Worm (Caenorhabditis elegans): ENCODE results near the gene asp-3.

Gene asp-3

DNA sequence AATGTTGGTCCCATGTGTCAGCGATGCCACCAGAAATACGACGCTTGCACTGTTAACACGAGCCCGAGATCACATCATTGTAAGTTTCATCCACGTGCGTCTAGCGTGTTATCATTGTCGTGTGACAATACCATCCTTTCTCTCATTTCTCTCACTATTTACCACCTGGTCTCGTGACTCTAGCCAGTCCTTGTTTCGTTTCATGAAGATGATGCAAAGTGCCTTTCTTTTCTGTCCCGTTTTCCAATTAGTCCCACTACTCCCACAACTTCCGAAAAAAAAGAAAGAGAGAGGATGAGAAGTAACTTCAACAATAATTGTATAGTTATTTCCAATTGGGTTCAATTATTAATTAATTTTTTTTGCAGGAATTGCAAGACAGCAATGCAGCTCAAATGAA, 48.0 kb upstream of the asp-3 start (continued):
- TF ChIP-seq dpl-1 (GFP tag; optimal IDR thresholded peaks at IDR 0.05) (peak; percentile 33 to 48 (median 35)), ceh-88 (GFP tag; IDR thresholded peaks at IDR 0.05) (peak; percentile 66; the same call in 1 of the 2 replicates), C04F5.9 (tag; optimal IDR thresholded peaks at IDR 0.05) (peak; percentile 48), pqm-1 (tag; optimal IDR thresholded peaks at IDR 0.05) (no peak), jun-1 (tag; optimal IDR thresholded peaks at IDR 0.05) (peak; percentile 75), mab-9 (GFP tag; IDR thresholded peaks at IDR 0.05) (no peak; the same call in 1 of the 2 replicates), ama-1 (optimal IDR thresholded peaks at IDR 0.05) (peak; percentile 97), sup-37 (GFP tag; optimal IDR thresholded peaks at IDR 0.05) (peak; percentile 31), tbx-2 (tag; optimal IDR thresholded peaks at IDR 0.05) (peak; percentile 70), nhr-12 (tag; optimal IDR thresholded peaks at IDR 0.05) (no peak), aha-1 (tag; optimal IDR thresholded peaks at IDR 0.05) (peak; percentile 23), alr-1 (tag; optimal IDR thresholded peaks at IDR 0.05; ENCODE audit: borderline replicate concordance) (no peak), grh-1 (GFP tag; IDR thresholded peaks at IDR 0.05) (peak; percentile 64), sptf-1 (tag; optimal IDR thresholded peaks at IDR 0.05) (no peak), aly-2 (tag; optimal IDR thresholded peaks at IDR 0.05) (peak; percentile 12), nhr-20 (tag; optimal IDR thresholded peaks at IDR 0.05) (peak; percentile 89), nhr-47 (tag; optimal IDR thresholded peaks at IDR 0.05) (peak; percentile 77), mef-2 (tag; optimal IDR thresholded peaks at IDR 0.05) (no peak), ceh-8 (GFP tag; optimal IDR thresholded peaks at IDR 0.05) (peak; percentile 0), C16A3.4 (tag; optimal IDR thresholded peaks at IDR 0.05) (peak; percentile 34), unc-30 (tag; optimal IDR thresholded peaks at IDR 0.05) (no peak), fkh-4 (tag; optimal IDR thresholded peaks at IDR 0.05; ENCODE audit: borderline replicate concordance) (no peak), efl-1 (optimal IDR thresholded peaks at IDR 0.05) (peak; percentile 38 to 42), efl-1 (GFP tag; optimal IDR thresholded peaks at IDR 0.05 in 1 of 2) (peak; percentile 14 to 95), rnt-1 (tag; optimal IDR thresholded peaks at IDR 0.05) (peak; percentile 92), unc-62 (GFP tag; optimal IDR thresholded peaks at IDR 0.05) (no peak), mep-1 (tag; optimal IDR thresholded peaks at IDR 0.05) (peak; percentile 77), hlh-4 (tag; optimal IDR thresholded peaks at IDR 0.05) (no peak), ztf-11 (tag; optimal IDR thresholded peaks at IDR 0.05) (no peak), dsc-1 (tag; optimal IDR thresholded peaks at IDR 0.05) (peak; percentile 13), ceh-82 (tag; optimal IDR thresholded peaks at IDR 0.05) (peak in 2 of 3 experiments; percentile 18 to 44), hlh-17 (GFP tag; optimal IDR thresholded peaks at IDR 0.05; ENCODE audit: borderline replicate concordance) (no peak)

DNA sequence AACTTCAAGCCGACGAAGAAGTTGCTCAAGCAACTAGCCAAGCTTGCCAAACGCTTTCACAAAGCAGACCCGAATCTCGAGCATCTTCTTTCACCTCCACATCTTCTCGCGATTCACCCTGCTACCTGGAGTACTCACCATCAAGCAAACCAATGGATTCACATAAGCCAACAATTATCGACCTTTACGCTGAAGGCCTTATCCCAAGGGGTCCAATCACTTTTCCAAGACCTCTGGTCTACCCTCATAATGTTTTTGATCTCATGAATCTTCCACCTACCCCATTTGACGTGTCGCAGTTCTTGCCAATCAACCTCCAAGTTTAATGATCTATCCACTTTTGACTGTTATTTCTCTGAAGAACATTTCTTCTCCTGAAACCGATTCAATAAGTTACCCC, 47.5 kb upstream of the asp-3 start:
- TF ChIP-seq unc-130 (tag; optimal IDR thresholded peaks at IDR 0.05) = no peak
- TF ChIP-seq rnt-1 (tag; optimal IDR thresholded peaks at IDR 0.05) = peak; percentile 1
- TF ChIP-seq ceh-88 (GFP tag; IDR thresholded peaks at IDR 0.05) = 0 out of 2 replicates have a peak, but pooled peaks have one; percentile 2

DNA sequence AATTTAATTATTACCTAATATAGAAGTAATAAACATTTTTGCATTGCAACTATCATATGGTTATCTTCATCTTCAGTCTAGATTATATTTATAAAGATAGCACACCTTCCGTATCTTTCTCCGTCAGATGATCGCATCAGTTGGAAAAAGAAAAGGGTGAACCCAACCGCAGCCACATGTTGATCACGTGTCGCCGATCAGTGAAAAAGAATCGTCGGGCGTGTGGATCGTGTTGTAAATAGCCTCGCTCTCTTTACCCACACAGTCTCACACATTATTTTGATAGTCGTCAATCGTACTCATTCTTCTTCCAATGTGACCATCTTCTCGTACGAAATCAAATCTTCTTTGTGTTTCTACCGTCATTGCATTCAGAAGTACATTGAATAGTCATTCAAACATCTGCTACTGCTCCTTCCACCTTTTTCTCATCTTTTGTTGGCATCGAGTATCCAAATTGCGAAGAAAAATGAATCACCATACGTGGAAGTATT, 47.0 kb upstream of the asp-3 start:
- TF ChIP-seq nhr-77 (tag; optimal IDR thresholded peaks at IDR 0.05) (peak; percentile 68), lin-15B (tag; optimal IDR thresholded peaks at IDR 0.05) (no peak), lin-39 (tag; optimal IDR thresholded peaks at IDR 0.05) (peak; percentile 89), nhr-12 (tag; optimal IDR thresholded peaks at IDR 0.05) (no peak), nhr-19 (GFP tag; conservative IDR thresholded peaks at IDR 0.05) (peak; percentile 97), ceh-63 (GFP tag; optimal IDR thresholded peaks at IDR 0.05) (no peak), nhr-76 (tag; optimal IDR thresholded peaks at IDR 0.05) (no peak), ceh-8 (GFP tag; optimal IDR thresholded peaks at IDR 0.05) (peak; percentile 11), dsc-1 (tag; optimal IDR thresholded peaks at IDR 0.05) (peak; percentile 63), pax-3 (tag; optimal IDR thresholded peaks at IDR 0.05) (peak; percentile 77), elt-3 (tag; optimal IDR thresholded peaks at IDR 0.05) (peak; percentile 48 to 99 (median 92)), irx-1 (tag; optimal IDR thresholded peaks at IDR 0.05) (peak; percentile 91), fkh-8 (tag; optimal IDR thresholded peaks at IDR 0.05) (peak; percentile 40), lin-13 (GFP tag; optimal IDR thresholded peaks at IDR 0.05) (peak; percentile 91), nhr-85 (tag) (peak; percentile 100), blmp-1 (tag; optimal IDR thresholded peaks at IDR 0.05) (peak; percentile 92), nhr-71 (tag; optimal IDR thresholded peaks at IDR 0.05) (peak; percentile 99), fos-1 (tag; optimal IDR thresholded peaks at IDR 0.05) (peak; percentile 49), dpl-1 (GFP tag; optimal IDR thresholded peaks at IDR 0.05) (peak; percentile 37 to 61 (median 49)), egl-13 (tag; optimal IDR thresholded peaks at IDR 0.05) (peak; percentile 61), nhr-47 (tag; optimal IDR thresholded peaks at IDR 0.05) (peak; percentile 95), efl-1 (optimal IDR thresholded peaks at IDR 0.05) (peak; percentile 63 to 65), efl-1 (GFP tag; optimal IDR thresholded peaks at IDR 0.05 in 1 of 2) (peak; percentile 10 to 97), unc-62 (GFP tag; optimal IDR thresholded peaks at IDR 0.05) (peak; percentile 15), hlh-17 (GFP tag; optimal IDR thresholded peaks at IDR 0.05; ENCODE audit: borderline replicate concordance) (no peak), snpc-4 (tag; optimal IDR thresholded peaks at IDR 0.05) (peak; percentile 42)

All from whole organism, L1 larva.